Fruit fly (Drosophila melanogaster) whole organism, embryonic: Measurements from ENCODE around the gene Ptp4E.
A peak's percentile ranks its signal among the peaks of the same experiment; 100 is the strongest.

Experiments
- CG10274 ChIP-seq: fragments of 200-800 bp; sonication (Bioruptor generic); optimal IDR thresholded peaks from 3 replicates; lab custom pipeline; 2017; ENCODE audit warnings: missing biosample characterization, mild to moderate bottlenecking, missing genetic modification characterization
- CG11723 ChIP-seq: fragments of 200-800 bp; sonication (Bioruptor generic); optimal IDR thresholded peaks from 2 replicates; lab custom pipeline; 2017; ENCODE audit warnings: missing biosample characterization, mild to moderate bottlenecking, missing genetic modification characterization
- CG12769 ChIP-seq: fragments of 200-800 bp; sonication (Bioruptor generic); optimal IDR thresholded peaks from 2 replicates; lab custom pipeline; 2019; ENCODE audit warnings: missing biosample characterization, mild to moderate bottlenecking, missing genetic modification characterization, moderate library complexity
- CG12942 ChIP-seq: fragments of 200-800 bp; sonication (Bioruptor generic); optimal IDR thresholded peaks from 3 replicates; lab custom pipeline; 2016; ENCODE audit warnings: missing biosample characterization, missing genetic modification characterization
- CG13287 ChIP-seq: fragments of 200-800 bp; sonication (Bioruptor generic); IDR thresholded peaks from 2 replicates; pipeline ENCODE4 v1.3.6; 2022; ENCODE audit warnings: missing biosample characterization, missing genetic modification characterization; ENCODE audit not compliant: partially characterized antibody
- CG13894 ChIP-seq: fragments of 200-800 bp; sonication (Bioruptor generic); optimal IDR thresholded peaks from 3 replicates; lab custom pipeline; 2018; ENCODE audit warnings: missing biosample characterization, mild to moderate bottlenecking, missing genetic modification characterization, moderate library complexity
- CG15011 ChIP-seq: fragments of 200-800 bp; sonication (Bioruptor generic); optimal IDR thresholded peaks from 3 replicates; lab custom pipeline; 2018; ENCODE audit warnings: missing biosample characterization, mild to moderate bottlenecking, missing genetic modification characterization
- CG15479 ChIP-seq: fragments of 200-800 bp; sonication (Bioruptor generic); optimal IDR thresholded peaks from 3 replicates; lab custom pipeline; 2019; ENCODE audit warnings: missing biosample characterization, mild to moderate bottlenecking, missing genetic modification characterization, moderate library complexity
- CG15601 ChIP-seq: fragments of 200-800 bp; sonication (Bioruptor generic); optimal IDR thresholded peaks from 3 replicates; lab custom pipeline; 2019; ENCODE audit warnings: missing biosample characterization, mild to moderate bottlenecking, missing genetic modification characterization, moderate library complexity
- CG1603 ChIP-seq: fragments of 200-800 bp; sonication (Bioruptor generic); optimal IDR thresholded peaks from 2 replicates; lab custom pipeline; 2019; ENCODE audit warnings: missing biosample characterization, mild to moderate bottlenecking, missing genetic modification characterization, moderate library complexity
- CG17359 ChIP-seq: fragments of 200-800 bp; sonication (Bioruptor generic); optimal IDR thresholded peaks from 3 replicates; lab custom pipeline; 2018; ENCODE audit warnings: missing biosample characterization, mild to moderate bottlenecking, missing genetic modification characterization, moderate library complexity
- CG17361 ChIP-seq: fragments of 200-800 bp; sonication (Bioruptor generic); IDR thresholded peaks from 3 replicates; pipeline ENCODE4 v1.3.6; 2022; ENCODE audit warnings: missing biosample characterization, missing genetic modification characterization
- CG31441 ChIP-seq: fragments of 200-800 bp; sonication (Bioruptor generic); IDR thresholded peaks from 2 replicates; pipeline ENCODE4 v1.3.6; 2022; ENCODE audit warnings: missing biosample characterization, missing genetic modification characterization
- CG33557 ChIP-seq: fragments of 200-800 bp; sonication (Bioruptor generic); optimal IDR thresholded peaks from 2 replicates; lab custom pipeline; 2019; ENCODE audit warnings: missing biosample characterization, mild to moderate bottlenecking, missing genetic modification characterization, moderate library complexity
- CG4360 ChIP-seq: fragments of 200-800 bp; sonication (Bioruptor generic); IDR thresholded peaks from 2 replicates; pipeline ENCODE4 v1.3.6; 2022; ENCODE audit warnings: missing biosample characterization, missing genetic modification characterization
- CG5180 ChIP-seq: fragments of 200-800 bp; sonication (Bioruptor generic); optimal IDR thresholded peaks from 3 replicates; lab custom pipeline; 2017; ENCODE audit warnings: missing biosample characterization, missing genetic modification characterization, mild to moderate bottlenecking, moderate library complexity, missing genetic modification reagents
- CG7786 ChIP-seq: fragments of 200-800 bp; sonication (Bioruptor generic); optimal IDR thresholded peaks from 2 replicates; lab custom pipeline; 2016; ENCODE audit warnings: missing biosample characterization, missing genetic modification characterization
- CG8089 ChIP-seq: fragments of 200-800 bp; sonication (Bioruptor generic); optimal IDR thresholded peaks from 3 replicates; lab custom pipeline; 2016; ENCODE audit warnings: missing biosample characterization, missing genetic modification characterization
- CG8359 ChIP-seq: fragments of 200-800 bp; sonication (Bioruptor generic); optimal IDR thresholded peaks from 2 replicates; lab custom pipeline; 2017; ENCODE audit warnings: missing biosample characterization, mild to moderate bottlenecking, missing genetic modification characterization, borderline replicate concordance
- CG8388 ChIP-seq: fragments of 200-800 bp; sonication (Bioruptor generic); optimal IDR thresholded peaks from 2 replicates; lab custom pipeline; 2019; ENCODE audit warnings: missing biosample characterization, mild to moderate bottlenecking, missing genetic modification characterization, moderate library complexity
- E2f1 ChIP-seq: fragments of 200-800 bp; sonication (Bioruptor generic); IDR thresholded peaks from 2 replicates; pipeline ENCODE4 v1.3.6; 2022; ENCODE audit warnings: missing biosample characterization, missing genetic modification characterization
- Max ChIP-seq: fragments of 200-800 bp; sonication (Bioruptor generic); optimal IDR thresholded peaks from 2 replicates; lab custom pipeline; 2016; ENCODE audit warnings: missing biosample characterization, mild to moderate bottlenecking, missing genetic modification characterization
- Opbp ChIP-seq: fragments of 200-800 bp; sonication (Bioruptor generic); IDR thresholded peaks from 3 replicates; pipeline ENCODE4 v1.3.6; 2022; ENCODE audit warnings: missing biosample characterization, missing genetic modification characterization; ENCODE audit not compliant: partially characterized antibody
- Poxn ChIP-seq: fragments of 200-800 bp; sonication (Bioruptor generic); IDR thresholded peaks from 2 replicates; pipeline ENCODE4 v1.3.6; 2022; ENCODE audit warnings: missing biosample characterization, missing genetic modification characterization
- Usf ChIP-seq: fragments of 200-800 bp; sonication (Bioruptor generic); optimal IDR thresholded peaks from 2 replicates; lab custom pipeline; 2017; ENCODE audit warnings: missing genotype, missing biosample characterization, missing genetic modification characterization
- Xbp1 ChIP-seq: fragments of 200-800 bp; sonication (Bioruptor generic); optimal IDR thresholded peaks from 3 replicates; lab custom pipeline; 2016; ENCODE audit warnings: missing biosample characterization, mild to moderate bottlenecking, missing genetic modification characterization
- ab ChIP-seq: fragments of 200-800 bp; sonication (Bioruptor generic); optimal IDR thresholded peaks from 2 replicates; lab custom pipeline; 2016; ENCODE audit warnings: missing biosample characterization, missing genetic modification characterization
- ara ChIP-seq: fragments of 200-800 bp; sonication (Bioruptor generic); IDR thresholded peaks from 2 replicates; pipeline ENCODE4 v1.3.6; 2022; ENCODE audit warnings: missing biosample characterization, missing genetic modification characterization
- az2 ChIP-seq: fragments of 200-800 bp; sonication (Bioruptor generic); optimal IDR thresholded peaks from 3 replicates; lab custom pipeline; 2016; ENCODE audit warnings: missing biosample characterization, missing genetic modification characterization
- ci ChIP-seq: fragments of 200-800 bp; sonication (Bioruptor generic); IDR thresholded peaks from 3 replicates; pipeline ENCODE4 v1.3.6; 2022; ENCODE audit warnings: missing biosample characterization, missing genetic modification characterization
- dimm ChIP-seq: fragments of 200-800 bp; sonication (Bioruptor generic); IDR thresholded peaks from 2 replicates; pipeline ENCODE4 v1.3.6; 2022; ENCODE audit warnings: missing biosample characterization, missing genetic modification characterization
- esg ChIP-seq: fragments of 200-800 bp; sonication (Bioruptor generic); conservative IDR thresholded peaks from 2 replicates; pipeline ENCODE4 v1.3.6; 2022; ENCODE audit warnings: missing biosample characterization, missing genetic modification characterization
- eve ChIP-seq, 2 experiments: fragments of >200 bp; optimal IDR thresholded peaks; 2 replicates each; lab custom pipeline; 2017; ENCODE audit warnings: missing biosample characterization in 2 of 2, missing genetic modification characterization in 2 of 2
- fd3F ChIP-seq: fragments of 200-800 bp; sonication (Bioruptor generic); optimal IDR thresholded peaks from 2 replicates; lab custom pipeline; 2018; ENCODE audit warnings: missing biosample characterization, mild to moderate bottlenecking, missing genetic modification characterization, moderate library complexity
- lab ChIP-seq: fragments of 200-800 bp; sonication (Bioruptor generic); optimal IDR thresholded peaks from 3 replicates; lab custom pipeline; 2017; ENCODE audit warnings: missing biosample characterization, missing genetic modification characterization, mild to moderate bottlenecking, moderate library complexity, missing genetic modification reagents
- lilli ChIP-seq: fragments of 200-800 bp; sonication (Bioruptor generic); optimal IDR thresholded peaks from 3 replicates; lab custom pipeline; 2016; ENCODE audit warnings: missing biosample characterization, missing genetic modification characterization
- lola ChIP-seq, 3 experiments: fragments of >200 bp in 2 of 3; fragments of 200-800 bp in 1 of 3; sonication (Bioruptor generic) in 1 of 3; optimal IDR thresholded peaks; 2 replicates each; lab custom pipeline; 2017 to 2019; ENCODE audit warnings: missing biosample characterization in 3 of 3, missing genetic modification characterization in 3 of 3, mild to moderate bottlenecking in 1 of 3, moderate library complexity in 1 of 3
- luna ChIP-seq: fragments of 200-800 bp; sonication (Bioruptor generic); optimal IDR thresholded peaks from 2 replicates; lab custom pipeline; 2016; ENCODE audit warnings: missing biosample characterization, missing genetic modification characterization
- mam ChIP-seq: fragments of 200-800 bp; sonication (Bioruptor generic); optimal IDR thresholded peaks from 3 replicates; lab custom pipeline; 2016; ENCODE audit warnings: missing biosample characterization, missing genetic modification characterization
- nerfin-1 ChIP-seq: fragments of 200-800 bp; sonication (Bioruptor generic); optimal IDR thresholded peaks from 3 replicates; lab custom pipeline; 2019; ENCODE audit warnings: missing biosample characterization, mild to moderate bottlenecking, missing genetic modification characterization, moderate library complexity
- nmo ChIP-seq: fragments of 200-800 bp; sonication (Bioruptor generic); optimal IDR thresholded peaks from 2 replicates; lab custom pipeline; 2018; ENCODE audit warnings: missing biosample characterization, mild to moderate bottlenecking, missing genetic modification characterization, moderate library complexity
- prd ChIP-seq, 3 experiments: fragments of >200 bp in 2 of 3; fragments of 200-800 bp in 1 of 3; sonication (Bioruptor generic) in 1 of 3; optimal IDR thresholded peaks in 2 of 3; IDR thresholded peaks in 1 of 3; 2 replicates in 2 of 3; 3 replicates in 1 of 3; pipeline versions ENCODE4 v1.3.6 to Lab custom; 2017 to 2022; ENCODE audit warnings: missing biosample characterization in 1 of 3, missing genetic modification characterization in 1 of 3
- psq ChIP-seq: fragments of 200-800 bp; sonication (Bioruptor generic); optimal IDR thresholded peaks from 2 replicates; lab custom pipeline; 2017; ENCODE audit warnings: missing biosample characterization, missing genetic modification characterization
- slbo ChIP-seq: fragments of 200-800 bp; sonication (Bioruptor generic); IDR thresholded peaks from 2 replicates; pipeline ENCODE4 v1.3.6; 2022; ENCODE audit warnings: missing biosample characterization, missing genetic modification characterization
- tap ChIP-seq: fragments of 200-800 bp; optimal IDR thresholded peaks from 3 replicates; lab custom pipeline; 2019; ENCODE audit warnings: missing biosample characterization, mild to moderate bottlenecking, missing genetic modification characterization, moderate library complexity
- tll ChIP-seq, 2 experiments: fragments of 200-800 bp in 1 of 2; fragments of >200 bp in 1 of 2; sonication (Bioruptor generic) in 1 of 2; optimal IDR thresholded peaks; 2 replicates each; lab custom pipeline; 2017 to 2019; ENCODE audit warnings: missing biosample characterization in 2 of 2, missing genetic modification characterization in 2 of 2, mild to moderate bottlenecking in 1 of 2, moderate library complexity in 1 of 2
- vvl ChIP-seq: fragments of 200-800 bp; sonication (Bioruptor generic); IDR thresholded peaks from 2 replicates; pipeline ENCODE4 v1.3.6; 2022; ENCODE audit warnings: missing biosample characterization, missing genetic modification characterization
- z ChIP-seq: fragments of 200-800 bp; sonication (Bioruptor generic); IDR thresholded peaks from 3 replicates; pipeline ENCODE4 v1.3.6; 2022; ENCODE audit warnings: missing biosample characterization, missing genetic modification characterization

Gene Ptp4E

DNA sequence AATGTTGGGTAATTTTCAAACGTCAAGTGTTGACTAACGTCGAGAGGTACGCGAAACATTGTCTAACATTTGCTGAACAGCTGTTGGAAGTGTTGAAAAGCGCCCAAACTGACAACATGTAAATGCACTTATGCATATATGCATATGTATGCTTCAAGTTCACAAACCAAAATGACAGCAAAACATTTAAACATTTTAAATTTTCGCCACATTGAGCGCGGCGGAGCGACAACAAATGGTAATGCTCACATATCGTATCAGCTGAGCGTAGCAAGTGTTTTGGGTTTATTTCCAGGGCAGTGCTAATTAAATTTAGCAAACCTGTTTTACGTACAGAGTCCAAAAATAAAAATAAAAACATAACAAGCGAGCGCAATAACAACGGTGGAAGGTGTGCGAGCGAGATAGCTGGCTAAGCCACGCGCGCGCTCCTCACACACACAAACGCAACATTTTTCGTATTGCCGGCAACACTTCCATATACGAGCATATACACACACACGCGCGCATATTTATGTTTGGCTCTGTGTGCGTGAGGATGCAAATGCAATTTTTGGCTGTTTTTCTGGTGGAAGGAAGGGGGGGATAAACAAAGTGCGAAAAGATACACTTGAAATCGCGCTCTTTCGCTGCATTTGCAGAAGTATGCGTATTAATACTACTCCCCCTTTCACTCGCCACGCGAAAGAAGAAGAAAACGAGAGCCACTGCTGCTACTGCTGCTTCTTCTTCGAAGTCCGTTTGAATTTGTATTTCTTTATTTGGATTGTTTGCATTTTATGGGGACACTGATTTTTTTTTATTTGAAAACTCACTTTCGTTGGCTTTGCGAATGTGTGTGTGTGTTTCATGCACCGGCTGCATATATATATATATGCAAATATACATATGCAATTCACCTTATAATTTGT, 8.6 kb upstream of the Ptp4E start (continued):
- TF ChIP-seq CG10274 (GFP tag; lab: Kevin White, UChicago) (no peak), luna (GFP tag; lab: Kevin White, UChicago) (no peak), Usf (GFP tag; lab: Kevin White, UChicago) (no peak), tll (GFP tag; optimal IDR thresholded peaks at IDR 0.05; lab: Kevin White, UChicago) (no peak), ci (GFP tag; lab: Robert Waterston, UW) (no peak), Max (GFP tag; lab: Kevin White, UChicago) (peak; percentile 60), CG31441 (GFP tag; lab: Robert Waterston, UW) (no peak), CG8388 (GFP tag; lab: Kevin White, UChicago) (no peak), E2f1 (GFP tag; lab: Robert Waterston, UW) (no peak), psq (GFP tag; lab: Kevin White, UChicago) (no peak), slbo (GFP tag; lab: Robert Waterston, UW) (no peak), CG33557 (GFP tag; lab: Kevin White, UChicago) (no peak), CG8089 (no peak), eve (GFP tag; optimal IDR thresholded peaks at IDR 0.05; lab: Kevin White, UChicago) (no peak), CG13894 (no peak), az2 (GFP tag; lab: Kevin White, UChicago) (peak; percentile 15), lab (GFP tag; lab: Kevin White, UChicago) (peak; percentile 63), ara (no peak), CG1603 (tag; lab: Kevin White, UChicago) (peak; percentile 45), fd3F (GFP tag; lab: Kevin White, UChicago) (no peak), CG15601 (peak; percentile 27), prd (optimal IDR thresholded peaks at IDR 0.05; lab: Kevin White, UChicago) (no peak), prd (GFP tag; IDR thresholded peaks at IDR 0.05; lab: Robert Waterston, UW) (no peak), CG17361 (no peak), vvl (no peak), lilli (GFP tag; lab: Kevin White, UChicago) (peak; percentile 41), lola (GFP tag; optimal IDR thresholded peaks at IDR 0.05; lab: Kevin White, UChicago) (no peak), z (GFP tag; lab: Robert Waterston, UW) (no peak), CG13287 (GFP tag; lab: Robert Waterston, UW) (no peak), CG7786 (GFP tag; lab: Kevin White, UChicago) (peak; percentile 56), CG5180 (GFP tag; lab: Kevin White, UChicago) (peak; percentile 45), CG12942 (peak; percentile 59), esg (no peak), Poxn (GFP tag; lab: Robert Waterston, UW) (no peak), nerfin-1 (peak; percentile 50), CG17359 (peak; percentile 43), Opbp (GFP tag; lab: Robert Waterston, UW) (no peak), CG12769 (tag; lab: Kevin White, UChicago) (no peak), ab (no peak), tap (tag; lab: Kevin White, UChicago) (no peak), mam (peak; percentile 27), CG15479 (GFP tag; lab: Kevin White, UChicago) (peak; percentile 42), CG8359 (GFP tag; lab: Kevin White, UChicago) (no peak), CG4360 (GFP tag; lab: Robert Waterston, UW) (no peak), CG11723 (GFP tag; lab: Kevin White, UChicago) (peak; percentile 31), CG15011 (no peak), Xbp1 (GFP tag; lab: Kevin White, UChicago) (peak; percentile 56), nmo (GFP tag; lab: Kevin White, UChicago) (peak; percentile 7), dimm (GFP tag; lab: Robert Waterston, UW) (no peak)
